Worm (Caenorhabditis elegans) whole organism, mixed stage, embryonic: ENCODE data around the gene Y38H8A.1.

Experiments
- bed-3 ChIP-seq: fragments of 200-800 bp; sonication (Bioruptor generic); optimal IDR thresholded peaks from 3 replicates; lab custom pipeline; 2018; ENCODE audit warnings: mild to moderate bottlenecking, missing genetic modification characterization, moderate library complexity, missing compliant biosample characterization
- blmp-1 ChIP-seq: fragments of 150-350 bp; optimal IDR thresholded peaks from 2 replicates; lab custom pipeline; 2014; ENCODE audit warnings: missing biosample characterization, missing genetic modification characterization
- ces-1 ChIP-seq: fragments of 150-350 bp; optimal IDR thresholded peaks from 2 replicates; lab custom pipeline; 2014; ENCODE audit warnings: missing biosample characterization, missing genetic modification reagents, missing genetic modification characterization
- hlh-1 ChIP-seq: fragments of 150-350 bp; optimal IDR thresholded peaks from 2 replicates; lab custom pipeline; 2014; ENCODE audit warnings: missing biosample characterization, missing genetic modification reagents, missing genetic modification characterization
- lin-13 ChIP-seq: fragments of 150-350 bp; optimal IDR thresholded peaks from 2 replicates; lab custom pipeline; 2014; ENCODE audit warnings: missing biosample characterization, missing genetic modification characterization
- lin-32 ChIP-seq: fragments of 200-800 bp; sonication (Bioruptor generic); optimal IDR thresholded peaks from 2 replicates; lab custom pipeline; 2018; ENCODE audit warnings: mild to moderate bottlenecking, missing genetic modification characterization, missing compliant biosample characterization
- lsy-2 ChIP-seq: fragments of 150-350 bp; optimal IDR thresholded peaks from 2 replicates; lab custom pipeline; 2014; ENCODE audit warnings: missing biosample characterization, missing genetic modification characterization
- mab-5 ChIP-seq: fragments of 150-350 bp; optimal IDR thresholded peaks from 2 replicates; lab custom pipeline; 2014; ENCODE audit warnings: missing biosample characterization, missing genetic modification characterization
- nhr-237 ChIP-seq: fragments of 150-350 bp; optimal IDR thresholded peaks from 2 replicates; lab custom pipeline; 2014; ENCODE audit warnings: missing biosample characterization, missing genetic modification characterization
- pha-4 ChIP-seq: fragments of 150-350 bp; optimal IDR thresholded peaks from 2 replicates; lab custom pipeline; 2018; ENCODE audit warnings: missing biosample characterization, missing genetic modification reagents, missing genetic modification characterization
- tbx-8 ChIP-seq: fragments of 200-800 bp; sonication (Bioruptor generic); optimal IDR thresholded peaks from 2 replicates; lab custom pipeline; 2018; ENCODE audit warnings: mild to moderate bottlenecking, missing genetic modification characterization, moderate library complexity, missing compliant biosample characterization
- unc-39 ChIP-seq: fragments of 150-350 bp; optimal IDR thresholded peaks from 2 replicates; lab custom pipeline; 2014; ENCODE audit warnings: missing biosample characterization, missing genetic modification characterization

- no peak for TF ChIP-seq mab-5
- TF ChIP-seq nhr-237 (tag; lab: Kevin White, UChicago), result no peak
- no peak for TF ChIP-seq bed-3
- no peak for TF ChIP-seq blmp-1
- no peak for TF ChIP-seq hlh-1 (tag; lab: Kevin White, UChicago)
- TF ChIP-seq ces-1, result no peak
- TF ChIP-seq lin-32, result no peak
- no peak for TF ChIP-seq tbx-8 (GFP tag; lab: Kevin White, UChicago)
- no peak for TF ChIP-seq pha-4
- no peak for TF ChIP-seq unc-39
- no peak for TF ChIP-seq lsy-2 (tag; lab: Kevin White, UChicago)
- TF ChIP-seq lin-13 (tag; lab: Kevin White, UChicago), result no peak
These were observed 24.3 kb upstream of the Y38H8A.1 start for ce11 chrIV:13458237-13458636.
